Worm (Caenorhabditis elegans) whole organism, L4 larva: Measurements from ENCODE around the gene cyp-13A7.

Experiments
- F26F4.8 ChIP-seq: fragments of 200-800 bp; sonication (Bioruptor generic); conservative IDR thresholded peaks from 2 replicates; pipeline ENCODE4 v1.3.6; 2022; ENCODE audit warnings: missing genetic modification characterization, missing compliant biosample characterization
- F37D6.2 ChIP-seq: sonication (generic microtip); optimal IDR thresholded peaks from 2 replicates; lab custom pipeline; 2016; ENCODE audit warnings: mild to moderate bottlenecking, missing genetic modification characterization, missing compliant biosample characterization
- F49E8.2 ChIP-seq: sonication (generic microtip); optimal IDR thresholded peaks from 2 replicates; lab custom pipeline; 2016; ENCODE audit warnings: missing compliant biosample characterization, mild to moderate bottlenecking, missing genetic modification characterization, borderline replicate concordance
- R02D3.7 ChIP-seq: fragments of 150-350 bp; sonication (generic microtip); optimal IDR thresholded peaks from 3 replicates; lab custom pipeline; 2014; ENCODE audit warnings: missing biosample characterization, missing genetic modification characterization
- Y105C5A.15 ChIP-seq: fragments of 200-800 bp; sonication (Bioruptor generic); IDR thresholded peaks from 2 replicates; pipeline ENCODE4 v1.3.6; 2022; ENCODE audit warnings: missing genetic modification characterization, missing compliant biosample characterization
- Y75B8A.6 ChIP-seq: fragments of 200-800 bp; sonication (Bioruptor generic); IDR thresholded peaks from 2 replicates; pipeline ENCODE4 v1.3.6; 2022; ENCODE audit warnings: missing genetic modification reagents, missing genetic modification characterization, missing compliant biosample characterization
- aly-2 ChIP-seq: sonication (generic microtip); optimal IDR thresholded peaks from 2 replicates; lab custom pipeline; 2018; ENCODE audit warnings: missing biosample characterization, missing genetic modification characterization
- ama-1 ChIP-seq: fragments of 150-350 bp; optimal IDR thresholded peaks from 2 replicates; lab custom pipeline; 2014; ENCODE audit warnings: inconsistent platforms, mixed read lengths
- attf-4 ChIP-seq: sonication (generic microtip); optimal IDR thresholded peaks from 3 replicates; lab custom pipeline; 2017; ENCODE audit warnings: missing biosample characterization, missing genetic modification characterization
- ceh-28 ChIP-seq: fragments of 150-350 bp; optimal IDR thresholded peaks from 2 replicates; lab custom pipeline; 2014; ENCODE audit warnings: missing biosample characterization, missing genetic modification reagents, missing genetic modification characterization
- ceh-32 ChIP-seq: sonication (generic microtip); optimal IDR thresholded peaks from 2 replicates; lab custom pipeline; 2016; ENCODE audit warnings: mild to moderate bottlenecking, missing genetic modification characterization, missing compliant biosample characterization; ENCODE audit not compliant: poor library complexity
- ceh-44 ChIP-seq: fragments of 200-800 bp; sonication (Bioruptor generic); IDR thresholded peaks from 2 replicates; pipeline ENCODE4 v1.3.6; 2022; ENCODE audit warnings: missing genetic modification reagents, missing genetic modification characterization, missing compliant biosample characterization
- ceh-62 ChIP-seq: sonication (generic microtip); optimal IDR thresholded peaks from 2 replicates; lab custom pipeline; 2017; ENCODE audit warnings: missing biosample characterization, missing genetic modification characterization
- ctbp-1 ChIP-seq: fragments of 200-800 bp; sonication (Bioruptor generic); IDR thresholded peaks from 2 replicates; pipeline ENCODE4 v1.3.6; 2022; ENCODE audit warnings: missing genetic modification reagents, missing genetic modification characterization, missing compliant biosample characterization
- daf-12 ChIP-seq: fragments of 150-350 bp; optimal IDR thresholded peaks from 2 replicates; lab custom pipeline; 2014; ENCODE audit warnings: missing biosample characterization, missing genetic modification reagents, missing genetic modification characterization
- daf-19 ChIP-seq: fragments of 200-800 bp; sonication (Bioruptor generic); conservative IDR thresholded peaks from 2 replicates; pipeline ENCODE4 v1.3.6; 2022; ENCODE audit warnings: missing genetic modification characterization, missing compliant biosample characterization
- daf-8 ChIP-seq: fragments of 200-800 bp; sonication (Bioruptor generic); IDR thresholded peaks from 2 replicates; pipeline ENCODE4 v1.3.6; 2022; ENCODE audit warnings: missing genetic modification characterization, missing compliant biosample characterization
- dmd-8 ChIP-seq: fragments of 200-800 bp; sonication (Bioruptor generic); IDR thresholded peaks from 2 replicates; pipeline ENCODE4 v1.3.6; 2022; ENCODE audit warnings: missing genetic modification characterization, missing compliant biosample characterization
- dpl-1 ChIP-seq: fragments of 150-350 bp; optimal IDR thresholded peaks from 2 replicates; lab custom pipeline; 2014; ENCODE audit warnings: missing biosample characterization, missing genetic modification reagents, missing genetic modification characterization
- dve-1 ChIP-seq: sonication (generic microtip); optimal IDR thresholded peaks from 2 replicates; lab custom pipeline; 2017; ENCODE audit warnings: antibody characterized with exemption, mild to moderate bottlenecking, missing genetic modification characterization, missing compliant biosample characterization; ENCODE audit not compliant: insufficient read depth
- hlh-30 ChIP-seq: sonication (generic microtip); optimal IDR thresholded peaks from 2 replicates; lab custom pipeline; 2017; ENCODE audit warnings: antibody characterized with exemption, mild to moderate bottlenecking, missing genetic modification characterization, missing compliant biosample characterization; ENCODE audit not compliant: insufficient read depth
- hmg-1.1 ChIP-seq: fragments of 200-800 bp; sonication (Bioruptor generic); IDR thresholded peaks from 2 replicates; pipeline ENCODE4 v1.3.6; 2022; ENCODE audit warnings: missing genetic modification reagents, missing genetic modification characterization, missing compliant biosample characterization
- lin-13 ChIP-seq: fragments of 150-350 bp; optimal IDR thresholded peaks from 2 replicates; lab custom pipeline; 2014; ENCODE audit warnings: missing biosample characterization, missing genetic modification reagents, missing genetic modification characterization
- lin-15B ChIP-seq: fragments of 150-350 bp; sonication (generic microtip); optimal IDR thresholded peaks from 3 replicates; lab custom pipeline; 2014; ENCODE audit warnings: missing biosample characterization, missing genetic modification characterization
- lin-29 ChIP-seq: fragments of 200-800 bp; sonication (Bioruptor generic); IDR thresholded peaks from 2 replicates; pipeline ENCODE4 v1.3.6; 2022; ENCODE audit warnings: missing genetic modification reagents, missing genetic modification characterization, missing compliant biosample characterization
- lin-38 ChIP-seq: fragments of 200-800 bp; sonication (Bioruptor generic); IDR thresholded peaks from 2 replicates; pipeline ENCODE4 v1.3.6; 2022; ENCODE audit warnings: missing genetic modification reagents, missing genetic modification characterization, missing compliant biosample characterization
- lin-39 ChIP-seq: fragments of 150-350 bp; optimal IDR thresholded peaks from 2 replicates; lab custom pipeline; 2014; ENCODE audit warnings: missing biosample characterization, missing genetic modification reagents, missing genetic modification characterization
- lir-3 ChIP-seq: sonication (generic microtip); optimal IDR thresholded peaks from 2 replicates; lab custom pipeline; 2016; ENCODE audit warnings: mild to moderate bottlenecking, missing genetic modification characterization, missing compliant biosample characterization
- lsy-2 ChIP-seq, 2 experiments: fragments of 150-350 bp in 1 of 2; sonication (generic microtip) in 1 of 2; optimal IDR thresholded peaks; 2 replicates each; lab custom pipeline; 2014 to 2017; ENCODE audit warnings: missing biosample characterization in 2 of 2, missing genetic modification characterization in 2 of 2
- mdl-1 ChIP-seq, 2 experiments: fragments of 150-350 bp in 1 of 2; sonication (generic microtip) in 1 of 2; optimal IDR thresholded peaks; 2 replicates each; lab custom pipeline; 2014 to 2017; ENCODE audit warnings: missing biosample characterization in 2 of 2, missing genetic modification characterization in 2 of 2
- mep-1 ChIP-seq: fragments of 150-350 bp; sonication (generic microtip); optimal IDR thresholded peaks from 3 replicates; lab custom pipeline; 2014; ENCODE audit warnings: missing biosample characterization, missing genetic modification characterization
- mes-2 ChIP-seq: sonication (generic microtip); optimal IDR thresholded peaks from 2 replicates; lab custom pipeline; 2016; ENCODE audit warnings: missing genotype, mild to moderate bottlenecking, missing genetic modification characterization, missing compliant biosample characterization; ENCODE audit not compliant: poor library complexity, severe bottlenecking
- mxl-3 ChIP-seq: fragments of 200-800 bp; sonication (Bioruptor generic); optimal IDR thresholded peaks from 2 replicates; lab custom pipeline; 2018; ENCODE audit warnings: mild to moderate bottlenecking, missing genetic modification characterization, missing compliant biosample characterization
- nhr-102 ChIP-seq: sonication (generic microtip); optimal IDR thresholded peaks from 2 replicates; lab custom pipeline; 2016; ENCODE audit warnings: mild to moderate bottlenecking, missing genetic modification characterization, moderate library complexity, missing compliant biosample characterization
- nhr-11 ChIP-seq: fragments of 150-350 bp; optimal IDR thresholded peaks from 2 replicates; lab custom pipeline; 2014; ENCODE audit warnings: missing biosample characterization, missing genetic modification characterization
- nhr-111 ChIP-seq: fragments of 200-800 bp; sonication (Bioruptor generic); optimal IDR thresholded peaks from 2 replicates; lab custom pipeline; 2018; ENCODE audit warnings: mild to moderate bottlenecking, missing genetic modification characterization, missing compliant biosample characterization
- nhr-41 ChIP-seq: fragments of 200-800 bp; sonication (Bioruptor generic); IDR thresholded peaks from 2 replicates; pipeline ENCODE4 v1.3.6; 2022; ENCODE audit warnings: missing genetic modification reagents, missing genetic modification characterization, missing compliant biosample characterization
- nhr-48 ChIP-seq: sonication (generic microtip); optimal IDR thresholded peaks from 2 replicates; lab custom pipeline; 2016; ENCODE audit warnings: mild to moderate bottlenecking, missing genetic modification characterization, missing compliant biosample characterization
- php-3 ChIP-seq: fragments of 200-800 bp; sonication (Bioruptor generic); IDR thresholded peaks from 2 replicates; pipeline ENCODE4 v1.3.6; 2022; ENCODE audit warnings: missing genetic modification reagents, missing genetic modification characterization, missing compliant biosample characterization
- rbr-2 ChIP-seq: sonication (generic microtip); optimal IDR thresholded peaks from 2 replicates; lab custom pipeline; 2016; ENCODE audit warnings: missing genotype, missing genetic modification characterization, missing compliant biosample characterization
- saeg-2 ChIP-seq: fragments of 200-800 bp; sonication (Bioruptor generic); IDR thresholded peaks from 2 replicates; pipeline ENCODE4 v1.3.6; 2022; ENCODE audit warnings: missing genetic modification reagents, missing genetic modification characterization, missing compliant biosample characterization
- snpc-1.2 ChIP-seq: fragments of 200-800 bp; sonication (Bioruptor generic); IDR thresholded peaks from 2 replicates; pipeline ENCODE4 v1.3.6; 2022; ENCODE audit warnings: missing genetic modification reagents, missing genetic modification characterization, missing compliant biosample characterization
- tag-97 ChIP-seq: fragments of 200-800 bp; sonication (Bioruptor generic); IDR thresholded peaks from 2 replicates; pipeline ENCODE4 v1.3.6; 2022; ENCODE audit warnings: missing genetic modification characterization, missing compliant biosample characterization
- tra-1 ChIP-seq: fragments of 200-800 bp; sonication (Bioruptor generic); IDR thresholded peaks from 2 replicates; pipeline ENCODE4 v1.3.6; 2022; ENCODE audit warnings: missing genetic modification reagents, missing genetic modification characterization, missing compliant biosample characterization
- unc-39 ChIP-seq: sonication (generic microtip); optimal IDR thresholded peaks from 2 replicates; lab custom pipeline; 2017; ENCODE audit warnings: missing biosample characterization, missing genetic modification characterization
- vab-7 ChIP-seq: fragments of 200-800 bp; sonication (Bioruptor generic); IDR thresholded peaks from 2 replicates; pipeline ENCODE4 v1.3.6; 2022; ENCODE audit warnings: missing genetic modification reagents, missing genetic modification characterization, missing compliant biosample characterization
- zfp-3 ChIP-seq: fragments of 200-800 bp; sonication (Bioruptor generic); conservative IDR thresholded peaks from 2 replicates; pipeline ENCODE4 v1.3.6; 2022; ENCODE audit warnings: missing genetic modification reagents, missing genetic modification characterization, missing compliant biosample characterization
- zip-11 ChIP-seq: fragments of 200-800 bp; sonication (Bioruptor generic); IDR thresholded peaks from 2 replicates; pipeline ENCODE4 v1.3.6; 2022; ENCODE audit warnings: missing genetic modification characterization, missing compliant biosample characterization
- zip-2 ChIP-seq: fragments of 150-350 bp; optimal IDR thresholded peaks from 2 replicates; lab custom pipeline; 2014; ENCODE audit warnings: missing biosample characterization, missing genetic modification characterization

The cyp-13A7 gene

ce11 chrII:9787395-9788152, 15.8 kb upstream of the cyp-13A7 start, which contains the start of gene cyp-13A2 (continued):
- TF ChIP-seq unc-39 (tag; lab: Kevin White, UChicago) (no peak), ceh-62 (no peak), ama-1 (lab: Kevin White, UChicago) (no peak), F49E8.2 (tag; lab: Kevin White, UChicago) (no peak), tra-1 (GFP tag; lab: Robert Waterston, UW) (peak; percentile 27; the same call in 1 of the 2 replicates), rbr-2 (tag; lab: Kevin White, UChicago) (no peak), F37D6.2 (no peak), nhr-41 (GFP tag; lab: Robert Waterston, UW) (no peak), Y105C5A.15 (GFP tag; lab: Robert Waterston, UW) (no peak), dmd-8 (GFP tag; lab: Robert Waterston, UW) (no peak), attf-4 (tag; lab: Kevin White, UChicago) (no peak), ceh-32 (tag; lab: Kevin White, UChicago) (no peak), ceh-28 (no peak), mep-1 (tag; lab: Kevin White, UChicago) (peak; percentile 58), Y75B8A.6 (GFP tag; lab: Robert Waterston, UW) (no peak), lin-39 (no peak), dpl-1 (GFP tag; lab: Kevin White, UChicago) (no peak)

- TF ChIP-seq php-3 (GFP tag; lab: Robert Waterston, UW) (no peak), mxl-3 (GFP tag; lab: Kevin White, UChicago) (peak; percentile 69), lin-15B (tag; lab: Kevin White, UChicago) (no peak), saeg-2 (GFP tag; lab: Robert Waterston, UW) (no peak), Y75B8A.6 (GFP tag; lab: Robert Waterston, UW) (no peak), daf-12 (tag; lab: Kevin White, UChicago) (no peak), nhr-11 (tag; lab: Kevin White, UChicago) (no peak), nhr-102 (tag; lab: Kevin White, UChicago) (peak; percentile 93), vab-7 (GFP tag; lab: Robert Waterston, UW) (no peak), lin-13 (no peak), zfp-3 (GFP tag; lab: Robert Waterston, UW) (no peak), hlh-30 (tag; lab: Kevin White, UChicago) (peak; percentile 62), ceh-32 (tag; lab: Kevin White, UChicago) (no peak), aly-2 (tag; lab: Kevin White, UChicago) (no peak), zip-2 (tag; lab: Kevin White, UChicago) (no peak), lsy-2 (tag; optimal IDR thresholded peaks at IDR 0.05; lab: Kevin White, UChicago) (no peak), lin-38 (GFP tag; lab: Robert Waterston, UW) (no peak), F26F4.8 (GFP tag; lab: Robert Waterston, UW) (no peak), daf-8 (GFP tag; lab: Robert Waterston, UW) (no peak), lir-3 (tag; lab: Kevin White, UChicago) (no peak), attf-4 (tag; lab: Kevin White, UChicago) (no peak), nhr-48 (tag; lab: Kevin White, UChicago) (peak; percentile 72), zip-11 (no peak), daf-19 (GFP tag; lab: Robert Waterston, UW) (no peak), snpc-1.2 (GFP tag; lab: Robert Waterston, UW) (no peak), hmg-1.1 (GFP tag; lab: Robert Waterston, UW) (no peak), tag-97 (no peak), mes-2 (tag; lab: Kevin White, UChicago) (no peak), ceh-44 (GFP tag; lab: Robert Waterston, UW) (no peak), dpl-1 (GFP tag; lab: Kevin White, UChicago) (no peak), R02D3.7 (tag; lab: Kevin White, UChicago) (no peak), nhr-111 (GFP tag; lab: Kevin White, UChicago) (no peak), lin-29 (GFP tag; lab: Robert Waterston, UW) (no peak), dve-1 (tag; lab: Kevin White, UChicago) (peak; percentile 84), ctbp-1 (GFP tag; lab: Robert Waterston, UW) (no peak), mdl-1 (tag; optimal IDR thresholded peaks at IDR 0.05; lab: Kevin White, UChicago) (peak in 1 of 2 experiments; percentile 70)
Measured at ce11 chrII:9791185-9791584, 12.2 kb upstream of the cyp-13A7 start.
